Fruit fly (Drosophila melanogaster): ENCODE data around the gene CG44038.

DNA sequence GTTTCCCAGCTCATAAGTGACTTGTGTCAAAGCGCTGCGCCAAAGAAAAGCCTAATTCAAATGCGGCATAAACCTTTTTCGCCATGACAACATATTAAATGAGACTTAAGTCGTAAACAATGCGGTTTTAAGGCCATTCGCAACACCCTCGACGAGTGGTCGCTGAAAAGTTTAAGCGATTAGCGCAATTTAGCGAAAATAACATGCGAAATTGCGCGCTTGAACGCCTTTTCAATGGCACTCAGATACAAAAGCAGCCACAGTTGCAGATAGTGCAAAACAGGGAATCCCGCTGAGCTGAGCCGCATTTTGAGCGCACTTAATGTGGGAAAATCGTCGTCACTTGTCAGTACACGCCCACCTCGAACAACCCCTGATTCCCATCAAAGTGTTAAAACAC lies at the start of gene CG44038:
- TF ChIP-seq CG11902 (GFP tag; optimal IDR thresholded peaks at IDR 0.05) (no peak), Hr39 (GFP tag; optimal IDR thresholded peaks at IDR 0.05) (no peak), lz (GFP tag; optimal IDR thresholded peaks at IDR 0.05) (no peak), dac (GFP tag; optimal IDR thresholded peaks at IDR 0.05) (no peak), CG8632 (GFP tag; optimal IDR thresholded peaks at IDR 0.05) (no peak), Sox15 (GFP tag; optimal IDR thresholded peaks at IDR 0.05) (no peak), acj6 (GFP tag; optimal IDR thresholded peaks at IDR 0.05) (no peak), fd59A (GFP tag; optimal IDR thresholded peaks at IDR 0.05) (no peak), Gug (GFP tag; IDR thresholded peaks at IDR 0.05) (no peak), Ets21C (GFP tag; optimal IDR thresholded peaks at IDR 0.05) (no peak), eg (GFP tag; IDR thresholded peaks at IDR 0.05) (no peak), fd85E (GFP tag; optimal IDR thresholded peaks at IDR 0.05) (no peak), CG4318 (GFP tag; optimal IDR thresholded peaks at IDR 0.05) (no peak), Blimp-1 (GFP tag; optimal IDR thresholded peaks at IDR 0.05) (no peak)
